Fruit fly (Drosophila melanogaster): ENCODE data around the gene Spn75F.

The Spn75F gene

DNA sequence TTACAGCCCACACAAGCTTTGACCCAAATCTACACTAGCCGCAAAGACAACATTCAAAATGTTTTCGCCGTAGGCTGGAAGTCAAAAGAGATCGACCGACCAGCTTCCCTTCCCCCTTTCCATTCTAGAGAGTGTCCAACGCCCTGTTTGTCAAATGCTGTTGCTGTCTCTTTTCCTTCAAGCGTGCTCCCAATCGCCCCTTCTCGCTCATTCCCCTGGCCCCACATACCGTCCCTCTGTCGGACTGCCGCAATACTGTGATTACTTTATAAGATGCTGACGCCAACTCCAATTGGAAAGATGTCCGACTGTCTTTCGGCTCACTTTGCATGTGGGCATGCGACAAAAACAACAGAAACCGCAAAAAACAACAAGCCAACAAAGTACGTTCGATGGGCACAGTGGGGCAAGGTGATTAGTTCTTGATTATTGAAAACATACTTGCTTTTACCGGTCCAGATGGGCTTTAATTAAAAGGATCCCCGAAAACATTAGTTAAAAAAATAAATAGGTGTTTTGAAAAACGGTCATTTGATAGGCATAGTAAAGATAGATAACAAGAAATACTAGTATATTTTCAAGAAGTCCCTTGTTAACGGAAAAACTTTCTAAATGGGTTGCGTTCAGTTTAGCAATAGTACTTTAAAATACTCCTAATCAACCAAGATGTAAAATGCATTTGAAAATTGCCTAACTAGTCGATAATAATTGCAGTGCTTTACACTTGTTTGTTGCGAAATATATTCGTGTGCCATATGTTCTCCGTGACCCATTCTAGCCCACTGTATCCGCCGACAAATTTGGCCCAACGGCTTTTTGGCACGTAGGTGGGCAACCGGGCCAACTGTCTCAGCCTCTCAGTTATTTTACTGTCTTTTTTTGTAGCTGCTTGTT is 49.4 kb downstream of the Spn75F start (continued):
- TF ChIP-seq CG4318 (GFP tag; optimal IDR thresholded peaks at IDR 0.05), result peak; percentile 79
- TF ChIP-seq CG32006 (GFP tag; optimal IDR thresholded peaks at IDR 0.05), result peak; percentile 89
- TF ChIP-seq CG8119 (GFP tag; IDR thresholded peaks at IDR 0.05), result peak; percentile 62; the same call in 2 of the 3 replicates
- peak; percentile 94 for TF ChIP-seq Eip78C (GFP tag)
- TF ChIP-seq Eip93F (GFP tag; optimal IDR thresholded peaks at IDR 0.05), result no peak
- peak; percentile 49; the same call in 1 of the 3 replicates for TF ChIP-seq CG6163 (GFP tag; IDR thresholded peaks at IDR 0.05)
- peak; percentile 84 for TF ChIP-seq lz (GFP tag; optimal IDR thresholded peaks at IDR 0.05)
- no peak for TF ChIP-seq Gug (GFP tag; IDR thresholded peaks at IDR 0.05)
- TF ChIP-seq CG6276 (GFP tag; optimal IDR thresholded peaks at IDR 0.05), result peak; percentile 79
- peak; percentile 78 for TF ChIP-seq Hr39 (GFP tag; optimal IDR thresholded peaks at IDR 0.05)
- peak; percentile 76 for TF ChIP-seq CG8632 (GFP tag; optimal IDR thresholded peaks at IDR 0.05)
- TF ChIP-seq Lpt (GFP tag; optimal IDR thresholded peaks at IDR 0.05), result peak; percentile 3
- peak; percentile 54 for TF ChIP-seq CG11762 (GFP tag; optimal IDR thresholded peaks at IDR 0.05; ENCODE audit: insufficient read depth)
- TF ChIP-seq Eip75B (GFP tag; optimal IDR thresholded peaks at IDR 0.05), result peak; percentile 85
- peak; percentile 79 for TF ChIP-seq Smox (GFP tag; optimal IDR thresholded peaks at IDR 0.05)
- TF ChIP-seq Sox15 (GFP tag; optimal IDR thresholded peaks at IDR 0.05), result peak; percentile 78
- TF ChIP-seq Sox14 (GFP tag; optimal IDR thresholded peaks at IDR 0.05), result peak; percentile 82

DNA sequence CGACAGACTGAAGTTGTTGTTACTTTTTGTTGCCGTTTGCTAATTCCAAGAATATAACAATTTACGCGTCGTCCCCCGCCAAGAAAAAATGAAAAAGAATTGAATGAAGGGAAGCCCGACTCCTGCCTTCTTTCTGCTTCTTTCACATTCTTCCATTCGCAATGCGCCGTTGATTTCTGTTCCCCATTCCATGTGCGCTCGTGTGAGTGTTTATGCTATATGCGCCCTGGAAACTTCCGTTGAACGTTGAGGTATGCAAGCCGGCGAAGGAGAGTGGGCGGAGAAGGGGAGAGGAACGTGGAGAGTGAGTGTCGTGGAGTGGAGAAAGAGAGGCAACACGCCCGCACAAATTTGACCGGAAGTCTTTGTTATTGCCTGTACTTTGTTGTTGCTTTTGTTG is 50.4 kb downstream of the Spn75F start:
- TF ChIP-seq CG10631 (GFP tag; optimal IDR thresholded peaks at IDR 0.05), result no peak
- peak; percentile 36 to 40 for TF ChIP-seq ss (GFP tag; optimal IDR thresholded peaks at IDR 0.05)
- no peak for TF ChIP-seq CG3032 (tag; optimal IDR thresholded peaks at IDR 0.05)
- no peak for TF ChIP-seq CG8319 (GFP tag; optimal IDR thresholded peaks at IDR 0.05)
- TF ChIP-seq CG6163 (GFP tag; IDR thresholded peaks at IDR 0.05), result peak; percentile 73
- no peak for TF ChIP-seq fd85E (GFP tag; optimal IDR thresholded peaks at IDR 0.05)
- TF ChIP-seq pdm3 (GFP tag; optimal IDR thresholded peaks at IDR 0.05), result no peak
- TF ChIP-seq Lpt (GFP tag; optimal IDR thresholded peaks at IDR 0.05), result peak; percentile 23
- TF ChIP-seq Smox (GFP tag; optimal IDR thresholded peaks at IDR 0.05), result peak; percentile 8
- no peak for TF ChIP-seq vri (GFP tag; optimal IDR thresholded peaks at IDR 0.05)
- no peak for TF ChIP-seq CG11762 (GFP tag; optimal IDR thresholded peaks at IDR 0.05; ENCODE audit: insufficient read depth)
- peak; percentile 5 for TF ChIP-seq CG6276 (GFP tag; optimal IDR thresholded peaks at IDR 0.05)
- TF ChIP-seq CG34406 (GFP tag; optimal IDR thresholded peaks at IDR 0.05), result no peak
- no peak for TF ChIP-seq achi (GFP tag; optimal IDR thresholded peaks at IDR 0.05)
- TF ChIP-seq CG6808 (GFP tag; optimal IDR thresholded peaks at IDR 0.05), result peak; percentile 10
- TF ChIP-seq CG8632 (GFP tag; optimal IDR thresholded peaks at IDR 0.05), result no peak
- TF ChIP-seq Eip78C (GFP tag), result no peak
- no peak for TF ChIP-seq Ets96B (tag; optimal IDR thresholded peaks at IDR 0.05)
- no peak for TF ChIP-seq CG11294 (GFP tag; IDR thresholded peaks at IDR 0.05)
- TF ChIP-seq dsx (GFP tag; optimal IDR thresholded peaks at IDR 0.05; ENCODE audit: poor library complexity, severe bottlenecking), result peak; percentile 22
- peak; percentile 23 for TF ChIP-seq CG6854 (GFP tag; optimal IDR thresholded peaks at IDR 0.05)
- TF ChIP-seq dac (GFP tag; optimal IDR thresholded peaks at IDR 0.05), result no peak
- TF ChIP-seq CG16779 (tag; optimal IDR thresholded peaks at IDR 0.05), result peak; percentile 28
- peak; percentile 4 for TF ChIP-seq Sox102F (GFP tag; optimal IDR thresholded peaks at IDR 0.05)
- no peak for TF ChIP-seq CG6792 (GFP tag; optimal IDR thresholded peaks at IDR 0.05)
- no peak for TF ChIP-seq Hr38 (GFP tag; optimal IDR thresholded peaks at IDR 0.05)
- no peak for TF ChIP-seq CG7368 (GFP tag; optimal IDR thresholded peaks at IDR 0.05)
- TF ChIP-seq fd59A (GFP tag; optimal IDR thresholded peaks at IDR 0.05), result no peak

All from whole organism, prepupa.